Worm (Caenorhabditis elegans): Measurements from ENCODE around the gene smf-3.

DNA sequence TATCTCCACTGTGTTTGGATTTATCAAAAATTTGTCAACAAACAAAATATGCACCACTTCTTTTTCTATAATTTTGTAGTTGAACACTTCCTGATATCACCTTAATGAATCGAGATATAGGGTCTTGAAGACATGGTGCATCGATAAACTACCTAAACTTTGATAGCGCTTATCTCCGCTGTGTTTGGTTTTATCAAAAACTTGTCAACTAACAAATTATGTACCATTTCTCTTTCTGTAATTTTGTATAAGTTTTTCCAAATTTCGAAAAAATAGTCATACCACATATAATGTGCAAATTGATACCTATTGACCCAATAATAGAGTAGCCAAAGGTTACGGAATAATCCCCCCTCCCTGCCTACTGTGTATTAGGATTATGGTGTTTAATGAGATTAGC lies 11.5 kb downstream of the smf-3 start:
- TF ChIP-seq ama-1 (optimal IDR thresholded peaks at IDR 0.05) (no peak), hmbx-1 (tag; optimal IDR thresholded peaks at IDR 0.05) (no peak), hmg-4 (GFP tag; optimal IDR thresholded peaks at IDR 0.05) (no peak), flt-1 (GFP tag; IDR thresholded peaks at IDR 0.05) (no peak), pes-1 (GFP tag; IDR thresholded peaks at IDR 0.05) (no peak), F13C5.2 (tag; optimal IDR thresholded peaks at IDR 0.05) (no peak), ceh-36 (tag; optimal IDR thresholded peaks at IDR 0.05) (peak; percentile 55), tbx-37 (GFP tag; conservative IDR thresholded peaks at IDR 0.05) (no peak), hnd-1 (tag; optimal IDR thresholded peaks at IDR 0.05) (no peak), ceh-13 (GFP tag; optimal IDR thresholded peaks at IDR 0.05) (no peak), sea-1 (GFP tag; conservative IDR thresholded peaks at IDR 0.05) (no peak), tra-4 (tag; optimal IDR thresholded peaks at IDR 0.05) (no peak), aly-1 (tag; optimal IDR thresholded peaks at IDR 0.05) (no peak)

All from whole organism, early embryonic.